Worm (Caenorhabditis elegans) whole organism, L3 larva: ENCODE results near the gene mrpl-16.

Experiments
- ama-1 ChIP-seq: fragments of 150-350 bp; optimal IDR thresholded peaks from 2 replicates; lab custom pipeline; 2018
- egl-27 ChIP-seq: sonication (generic microtip); optimal IDR thresholded peaks from 4 replicates; lab custom pipeline; 2017; ENCODE audit warnings: missing biosample characterization, missing genetic modification reagents, missing genetic modification characterization
- hmg-11 ChIP-seq: sonication (generic microtip); optimal IDR thresholded peaks from 2 replicates; lab custom pipeline; 2016; ENCODE audit warnings: missing genetic modification characterization, missing compliant biosample characterization
- nhr-67 ChIP-seq: fragments of 150-350 bp; optimal IDR thresholded peaks from 2 replicates; lab custom pipeline; 2014; ENCODE audit warnings: missing biosample characterization, missing genetic modification characterization
- tbx-2 ChIP-seq: sonication (generic microtip); optimal IDR thresholded peaks from 2 replicates; lab custom pipeline; 2016; ENCODE audit warnings: mild to moderate bottlenecking, missing genetic modification characterization, missing compliant biosample characterization
- unc-39 ChIP-seq: sonication (generic microtip); optimal IDR thresholded peaks from 4 replicates; lab custom pipeline; 2017; ENCODE audit warnings: missing biosample characterization, missing genetic modification characterization

ce11 chrIII:4731295-4731988, 27.2 kb downstream of the mrpl-16 start, which contains the start of gene F17C8.3:
- no peak for TF ChIP-seq egl-27 (tag; lab: Kevin White, UChicago)
- no peak for TF ChIP-seq hmg-11 (tag; lab: Kevin White, UChicago)
- no peak for TF ChIP-seq tbx-2 (tag; lab: Kevin White, UChicago)
- no peak for TF ChIP-seq ama-1 (lab: Kevin White, UChicago)
- TF ChIP-seq nhr-67: no peak
- TF ChIP-seq unc-39 (tag; lab: Kevin White, UChicago): no peak
